Fruit fly (Drosophila melanogaster): ENCODE results near the gene CG9386.

Gene CG9386

DNA sequence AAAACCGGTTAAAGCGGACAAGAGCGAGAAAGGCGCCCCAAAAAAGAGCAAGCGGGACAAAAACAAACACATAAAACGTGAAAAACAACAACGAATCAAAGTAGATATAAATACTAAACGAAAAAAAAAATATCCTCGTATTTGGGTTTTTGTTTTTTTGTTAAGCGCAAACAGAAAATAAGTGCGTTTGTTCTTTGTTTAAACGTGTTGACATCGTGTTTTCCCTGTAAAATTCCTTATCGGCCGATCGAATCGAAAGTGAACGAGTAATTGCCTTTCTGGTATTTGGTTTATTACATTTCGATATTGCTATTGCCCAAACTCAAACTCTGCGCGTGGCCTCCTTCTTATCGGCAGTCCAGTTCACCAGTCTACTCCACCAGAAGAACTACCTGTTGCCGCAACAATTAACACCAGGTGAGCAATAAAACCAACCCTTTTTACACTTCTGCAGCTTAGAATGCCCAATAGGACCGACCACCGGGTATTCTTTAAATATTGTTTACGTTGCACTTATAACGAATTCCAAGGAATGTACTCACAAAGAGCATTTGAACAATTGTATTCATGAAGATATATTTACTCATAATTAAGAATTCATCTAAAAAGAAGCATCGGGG is 36.7 kb upstream of the CG9386 start:
- TF ChIP-seq CG9948 (tag; optimal IDR thresholded peaks at IDR 0.05): no peak
- TF ChIP-seq CG10348 (GFP tag; IDR thresholded peaks at IDR 0.05): no peak
- TF ChIP-seq CG12605 (GFP tag; IDR thresholded peaks at IDR 0.05): no peak
- TF ChIP-seq gl (tag; optimal IDR thresholded peaks at IDR 0.05): no peak
- TF ChIP-seq CG17806 (tag; optimal IDR thresholded peaks at IDR 0.05): no peak
- TF ChIP-seq Pif1B (GFP tag; optimal IDR thresholded peaks at IDR 0.05): no peak
- TF ChIP-seq rn (GFP tag; IDR thresholded peaks at IDR 0.05): no peak
- TF ChIP-seq Snoo (tag; optimal IDR thresholded peaks at IDR 0.05): no peak
- no peak for TF ChIP-seq Ets98B (GFP tag; IDR thresholded peaks at IDR 0.05)
- TF ChIP-seq CG15710 (tag; optimal IDR thresholded peaks at IDR 0.05): no peak
- no peak for TF ChIP-seq Pif1A (GFP tag; optimal IDR thresholded peaks at IDR 0.05)
- TF ChIP-seq CG14655 (GFP tag; optimal IDR thresholded peaks at IDR 0.05): no peak
- TF ChIP-seq CG8159 (tag; optimal IDR thresholded peaks at IDR 0.05): no peak
- no peak for TF ChIP-seq fd96Ca (GFP tag; IDR thresholded peaks at IDR 0.05)
- TF ChIP-seq CG4496 (GFP tag; IDR thresholded peaks at IDR 0.05): no peak
- TF ChIP-seq CG32121 (GFP tag; IDR thresholded peaks at IDR 0.05): no peak
- TF ChIP-seq CG8301 (tag; optimal IDR thresholded peaks at IDR 0.05): no peak
- no peak for TF ChIP-seq D1 (tag; optimal IDR thresholded peaks at IDR 0.05)
- no peak for TF ChIP-seq CG13204 (GFP tag; optimal IDR thresholded peaks at IDR 0.05)
- no peak for TF ChIP-seq CG34367 (tag; optimal IDR thresholded peaks at IDR 0.05)

DNA sequence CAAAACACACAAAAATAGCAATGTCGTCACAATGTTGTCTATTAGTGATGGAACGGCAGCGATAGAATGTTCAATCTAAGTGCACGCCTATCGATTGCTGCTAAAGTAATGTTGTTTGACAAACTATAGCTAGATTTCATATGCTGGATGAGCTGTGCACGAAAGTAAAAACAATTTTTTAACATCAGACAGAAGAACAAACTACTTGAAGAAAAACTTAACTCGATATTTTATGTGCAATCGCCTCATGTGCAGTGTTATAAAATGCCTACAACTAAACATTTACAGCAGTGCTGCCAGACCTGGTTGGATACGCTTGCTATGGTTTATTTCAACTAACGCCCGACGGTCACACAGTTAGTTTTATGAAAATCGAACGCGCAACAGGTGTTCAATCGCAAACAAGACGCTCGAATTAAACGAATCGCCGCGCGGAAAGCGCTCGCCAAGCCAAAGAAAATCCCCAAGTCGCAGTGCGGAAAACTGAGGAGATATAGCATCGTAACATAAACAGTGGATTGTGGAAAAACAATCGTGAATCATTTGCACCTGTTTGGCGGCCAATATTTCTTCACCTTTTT is 35.8 kb upstream of the CG9386 start, which contains the start of the genes bocks and CG8312:
Gene bocks, minus strand, starts transcription at position 51 of the 581 bp plus-strand sequence.
Gene CG8312, plus strand, starts transcription at position 358 of the 581 bp plus-strand sequence.
- TF ChIP-seq D1 (tag; optimal IDR thresholded peaks at IDR 0.05): no peak
- no peak for TF ChIP-seq CG13204 (GFP tag; optimal IDR thresholded peaks at IDR 0.05)
- TF ChIP-seq CG17806 (tag; optimal IDR thresholded peaks at IDR 0.05): no peak
- TF ChIP-seq CG15710 (tag; optimal IDR thresholded peaks at IDR 0.05): peak; percentile 3

DNA sequence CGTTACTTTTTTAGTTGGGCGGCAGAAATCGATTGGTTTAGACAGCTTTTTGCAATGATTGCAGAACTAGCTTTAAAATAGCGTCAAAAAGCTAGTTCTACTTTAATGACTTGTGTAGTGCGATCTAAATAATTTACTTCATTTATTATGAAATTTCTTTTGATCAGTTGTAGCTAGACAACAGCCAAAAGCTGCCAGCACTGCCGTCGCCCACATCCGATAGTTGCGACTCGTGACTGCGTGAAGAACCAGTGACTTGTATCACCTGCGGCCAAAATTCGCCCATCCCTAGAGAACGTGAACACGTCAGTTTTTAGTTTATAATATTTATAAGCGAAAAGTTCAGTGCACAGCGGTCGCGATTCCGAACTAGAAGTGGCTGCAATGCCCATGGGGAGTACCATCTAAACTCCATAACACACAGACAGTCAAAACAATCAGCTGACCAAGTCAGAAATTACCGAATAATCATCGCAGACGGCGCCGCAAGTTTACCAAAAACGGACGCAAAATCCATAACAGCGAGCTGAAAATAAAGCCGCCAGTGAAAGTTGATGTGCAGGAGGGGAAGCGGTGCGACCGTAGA is 31.5 kb upstream of the CG9386 start, which contains the start of gene P58IPK:
Gene P58IPK, plus strand, starts transcription at position 280 of the 586 bp plus-strand sequence.
- TF ChIP-seq Ets98B (GFP tag; IDR thresholded peaks at IDR 0.05) (peak; percentile 54), CG32121 (GFP tag; IDR thresholded peaks at IDR 0.05) (peak; percentile 35; the same call in 1 of the 2 replicates), CG15710 (tag; optimal IDR thresholded peaks at IDR 0.05) (peak; percentile 6), CG34367 (tag; optimal IDR thresholded peaks at IDR 0.05) (peak; percentile 10), CG14655 (GFP tag; optimal IDR thresholded peaks at IDR 0.05) (no peak), CG9948 (tag; optimal IDR thresholded peaks at IDR 0.05) (no peak), CG4496 (GFP tag; IDR thresholded peaks at IDR 0.05) (peak; percentile 64; the same call in 2 of the 3 replicates), CG12605 (GFP tag; IDR thresholded peaks at IDR 0.05) (no peak), fd96Ca (GFP tag; IDR thresholded peaks at IDR 0.05) (peak; percentile 71; the same call in 2 of the 3 replicates), Pif1A (GFP tag; optimal IDR thresholded peaks at IDR 0.05) (no peak), CG10348 (GFP tag; IDR thresholded peaks at IDR 0.05) (0 out of 2 replicates have a peak, but pooled peaks have one; percentile 20)

DNA sequence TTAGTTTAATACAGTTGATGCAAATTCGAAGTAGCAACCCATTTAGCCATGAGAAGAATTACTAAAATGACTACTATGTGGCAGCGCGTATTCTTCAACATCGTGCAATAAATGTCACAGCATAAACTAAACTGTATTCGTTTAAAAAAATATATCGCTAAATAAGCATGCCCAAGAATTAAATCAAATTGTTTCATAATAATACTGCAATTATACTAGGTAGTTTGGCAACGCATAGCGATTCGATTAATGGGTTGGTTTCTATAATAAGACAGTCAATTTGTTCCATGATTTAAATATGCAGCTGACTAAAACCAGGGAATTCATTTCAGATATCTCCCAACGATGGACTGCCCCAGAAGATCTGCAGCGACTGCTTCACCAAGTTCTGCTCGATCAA is 27.9 kb upstream of the CG9386 start, which contains the start of gene CG33654:
Gene CG33654, minus strand, starts transcription at position 101 of the 400 bp plus-strand sequence.
- TF ChIP-seq Pif1A (GFP tag; optimal IDR thresholded peaks at IDR 0.05): no peak
- no peak for TF ChIP-seq CG13204 (GFP tag; optimal IDR thresholded peaks at IDR 0.05)
- TF ChIP-seq CG8301 (tag; optimal IDR thresholded peaks at IDR 0.05): no peak
- no peak for TF ChIP-seq gl (tag; optimal IDR thresholded peaks at IDR 0.05)
- TF ChIP-seq CG12605 (GFP tag; IDR thresholded peaks at IDR 0.05): no peak
- no peak for TF ChIP-seq CG14655 (GFP tag; optimal IDR thresholded peaks at IDR 0.05)
- TF ChIP-seq CG10348 (GFP tag; IDR thresholded peaks at IDR 0.05): no peak

DNA sequence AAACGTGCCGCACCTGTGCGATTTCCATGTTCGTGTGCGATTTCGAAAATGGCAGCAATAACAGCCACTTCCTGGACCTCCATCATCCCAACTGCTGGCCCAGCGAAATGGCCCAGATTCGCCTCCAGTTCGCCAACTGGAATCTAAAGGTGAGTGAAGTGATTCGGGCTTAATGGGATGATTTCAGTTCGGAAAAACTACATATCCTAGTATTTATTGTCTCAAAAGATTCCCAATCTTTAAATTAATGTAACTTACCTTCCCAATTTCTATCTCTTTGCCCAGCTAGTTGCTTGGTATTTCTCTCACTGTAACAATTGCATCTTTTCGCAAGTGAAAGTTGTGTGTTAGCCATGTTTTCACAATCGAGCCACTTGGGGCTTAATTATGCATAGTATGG is 26.8 kb upstream of the CG9386 start:
- TF ChIP-seq CG8301 (tag; optimal IDR thresholded peaks at IDR 0.05) (no peak), Pif1A (GFP tag; optimal IDR thresholded peaks at IDR 0.05) (no peak), CG15710 (tag; optimal IDR thresholded peaks at IDR 0.05) (no peak), CG8159 (tag; optimal IDR thresholded peaks at IDR 0.05) (no peak), CG32121 (GFP tag; IDR thresholded peaks at IDR 0.05) (no peak; the same call in 1 of the 2 replicates), EcR (GFP tag; optimal IDR thresholded peaks at IDR 0.05) (no peak), Snoo (tag; optimal IDR thresholded peaks at IDR 0.05) (no peak), CG14655 (GFP tag; optimal IDR thresholded peaks at IDR 0.05) (no peak), CG34367 (tag; optimal IDR thresholded peaks at IDR 0.05) (no peak), CG4496 (GFP tag; IDR thresholded peaks at IDR 0.05) (no peak), Ets98B (GFP tag; IDR thresholded peaks at IDR 0.05) (no peak), gl (tag; optimal IDR thresholded peaks at IDR 0.05) (no peak)

DNA sequence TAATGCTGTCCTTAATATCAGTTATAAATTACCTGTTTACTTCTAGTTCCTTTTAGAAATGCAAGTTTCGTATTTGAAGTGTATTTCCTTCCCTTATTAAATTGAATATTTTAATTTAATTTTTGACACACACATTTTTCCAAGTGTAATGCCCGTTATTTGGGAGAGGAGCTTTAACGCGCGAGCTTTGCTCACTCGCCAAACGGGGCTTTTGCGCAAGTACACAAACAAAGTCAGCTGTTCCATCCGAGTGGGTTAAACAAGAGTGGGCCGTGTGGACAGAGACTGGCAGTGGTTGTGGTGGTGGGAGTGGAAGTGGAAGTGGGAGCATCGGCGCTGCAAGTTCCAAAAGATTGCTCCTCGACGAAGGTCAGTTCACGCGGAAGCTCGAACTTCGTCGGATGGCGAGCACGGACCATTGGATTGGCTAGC is 25.9 kb upstream of the CG9386 start, which contains the start of gene CG8301:
Gene CG8301, plus strand, starts transcription at position 218 of the 432 bp plus-strand sequence.
- TF ChIP-seq EcR (GFP tag; optimal IDR thresholded peaks at IDR 0.05) (no peak), CG8159 (tag; optimal IDR thresholded peaks at IDR 0.05) (peak; percentile 10), CG10348 (GFP tag; IDR thresholded peaks at IDR 0.05) (no peak), D1 (tag; optimal IDR thresholded peaks at IDR 0.05) (no peak), CG34367 (tag; optimal IDR thresholded peaks at IDR 0.05) (no peak), fd96Ca (GFP tag; IDR thresholded peaks at IDR 0.05) (0 out of 3 replicates have a peak, but pooled peaks have one; percentile 26), CG14655 (GFP tag; optimal IDR thresholded peaks at IDR 0.05) (no peak), CG8301 (tag; optimal IDR thresholded peaks at IDR 0.05) (peak; percentile 75), CG15710 (tag; optimal IDR thresholded peaks at IDR 0.05) (no peak), CG4496 (GFP tag; IDR thresholded peaks at IDR 0.05) (peak; percentile 24; the same call in 1 of the 3 replicates), Pif1B (GFP tag; optimal IDR thresholded peaks at IDR 0.05) (peak; percentile 26), CG17806 (tag; optimal IDR thresholded peaks at IDR 0.05) (peak; percentile 26), Ets98B (GFP tag; IDR thresholded peaks at IDR 0.05) (peak; percentile 63; the same call in 1 of the 2 replicates), Snoo (tag; optimal IDR thresholded peaks at IDR 0.05) (peak; percentile 8), CG12605 (GFP tag; IDR thresholded peaks at IDR 0.05) (peak; percentile 53; the same call in 1 of the 2 replicates), CG32121 (GFP tag; IDR thresholded peaks at IDR 0.05) (peak; percentile 55; the same call in 1 of the 2 replicates)

All from whole organism, pupa.